Fruit fly (Drosophila melanogaster) whole organism, embryonic: ENCODE data around the gene CG13138.

ENCODE experiments used
- ATbp ChIP-seq: fragments of 200-800 bp; sonication (Bioruptor generic); optimal IDR thresholded peaks from 2 replicates; lab custom pipeline; 2017; ENCODE audit warnings: missing biosample characterization, mild to moderate bottlenecking, missing genetic modification characterization, missing genetic modification reagents
- Adf1 ChIP-seq: fragments of 200-800 bp; sonication (Bioruptor generic); IDR thresholded peaks from 2 replicates; pipeline ENCODE4 v1.3.6; 2022; ENCODE audit warnings: missing biosample characterization, missing genetic modification characterization
- Atf6 ChIP-seq: fragments of 200-800 bp; sonication (Bioruptor generic); IDR thresholded peaks from 2 replicates; pipeline ENCODE4 v1.3.6; 2022; ENCODE audit warnings: missing biosample characterization, missing genetic modification characterization
- Blimp-1 ChIP-seq: fragments of 200-800 bp; sonication (Bioruptor generic); optimal IDR thresholded peaks from 3 replicates; lab custom pipeline; 2018; ENCODE audit warnings: missing biosample characterization, missing genetic modification characterization, mild to moderate bottlenecking, moderate library complexity, missing genetic modification reagents
- BtbVII ChIP-seq: fragments of 200-800 bp; sonication (Bioruptor generic); optimal IDR thresholded peaks from 3 replicates; lab custom pipeline; 2017; ENCODE audit warnings: missing biosample characterization, mild to moderate bottlenecking, missing genetic modification characterization
- CG10366 ChIP-seq: fragments of 200-800 bp; sonication (Bioruptor generic); IDR thresholded peaks from 2 replicates; pipeline ENCODE4 v1.3.6; 2022; ENCODE audit warnings: missing biosample characterization, missing genetic modification characterization
- CG11093 ChIP-seq: fragments of 200-800 bp; sonication (Bioruptor generic); IDR thresholded peaks from 3 replicates; pipeline ENCODE4 v1.3.6; 2022; ENCODE audit warnings: missing biosample characterization, missing genetic modification characterization
- CG12219 ChIP-seq: fragments of 200-800 bp; sonication (Bioruptor generic); optimal IDR thresholded peaks from 3 replicates; lab custom pipeline; 2018; ENCODE audit warnings: missing biosample characterization, mild to moderate bottlenecking, missing genetic modification characterization
- CG12769 ChIP-seq: fragments of 200-800 bp; sonication (Bioruptor generic); optimal IDR thresholded peaks from 2 replicates; lab custom pipeline; 2019; ENCODE audit warnings: missing biosample characterization, mild to moderate bottlenecking, missing genetic modification characterization, moderate library complexity
- CG13287 ChIP-seq: fragments of 200-800 bp; sonication (Bioruptor generic); IDR thresholded peaks from 2 replicates; pipeline ENCODE4 v1.3.6; 2022; ENCODE audit warnings: missing biosample characterization, missing genetic modification characterization; ENCODE audit not compliant: partially characterized antibody
- CG14014 ChIP-seq: fragments of 200-800 bp; sonication (Bioruptor generic); IDR thresholded peaks from 2 replicates; pipeline ENCODE4 v1.3.6; 2022; ENCODE audit warnings: missing biosample characterization, missing genetic modification characterization
- CG14667 ChIP-seq: fragments of 200-800 bp; sonication (Bioruptor generic); IDR thresholded peaks from 2 replicates; pipeline ENCODE4 v1.3.6; 2022; ENCODE audit warnings: missing biosample characterization, missing genetic modification characterization
- CG14710 ChIP-seq: fragments of 200-800 bp; sonication (Bioruptor generic); optimal IDR thresholded peaks from 3 replicates; lab custom pipeline; 2019; ENCODE audit warnings: missing biosample characterization, mild to moderate bottlenecking, missing genetic modification characterization, moderate library complexity
- CG15479 ChIP-seq: fragments of 200-800 bp; sonication (Bioruptor generic); optimal IDR thresholded peaks from 3 replicates; lab custom pipeline; 2019; ENCODE audit warnings: missing biosample characterization, mild to moderate bottlenecking, missing genetic modification characterization, moderate library complexity
- CG2875 ChIP-seq: fragments of 200-800 bp; sonication (Bioruptor generic); optimal IDR thresholded peaks from 2 replicates; lab custom pipeline; 2017; ENCODE audit warnings: missing biosample characterization, mild to moderate bottlenecking, missing genetic modification characterization, missing genetic modification reagents
- CG34224 ChIP-seq: fragments of 200-800 bp; sonication (Bioruptor generic); IDR thresholded peaks from 3 replicates; pipeline ENCODE4 v1.3.6; 2022; ENCODE audit warnings: missing biosample characterization, missing genetic modification characterization; ENCODE audit not compliant: partially characterized antibody
- CG4707 ChIP-seq: fragments of 200-800 bp; sonication (Bioruptor generic); optimal IDR thresholded peaks from 2 replicates; lab custom pipeline; 2018; ENCODE audit warnings: missing biosample characterization, mild to moderate bottlenecking, missing genetic modification characterization, moderate library complexity
- CG6654 ChIP-seq: fragments of 200-800 bp; sonication (Bioruptor generic); optimal IDR thresholded peaks from 2 replicates; lab custom pipeline; 2017; ENCODE audit warnings: missing biosample characterization, mild to moderate bottlenecking, missing genetic modification characterization
- CG8281 ChIP-seq: fragments of 200-800 bp; sonication (Bioruptor generic); optimal IDR thresholded peaks from 2 replicates; lab custom pipeline; 2018; ENCODE audit warnings: missing biosample characterization, mild to moderate bottlenecking, missing genetic modification characterization, moderate library complexity
- CG8944 ChIP-seq: fragments of 200-800 bp; sonication (Bioruptor generic); optimal IDR thresholded peaks from 3 replicates; lab custom pipeline; 2016; ENCODE audit warnings: missing biosample characterization, missing genetic modification characterization
- CG9609 ChIP-seq: fragments of 200-800 bp; sonication (Bioruptor generic); optimal IDR thresholded peaks from 3 replicates; lab custom pipeline; 2016; ENCODE audit warnings: missing biosample characterization, missing genetic modification characterization
- CG9727 ChIP-seq: fragments of 200-800 bp; sonication (Bioruptor generic); optimal IDR thresholded peaks from 3 replicates; lab custom pipeline; 2017; ENCODE audit warnings: missing biosample characterization, mild to moderate bottlenecking, missing genetic modification characterization
- D ChIP-seq, 2 experiments: fragments of 200-800 bp in 1 of 2; fragments of >200 bp in 1 of 2; sonication (Bioruptor generic) in 1 of 2; optimal IDR thresholded peaks; 2 replicates in 1 of 2; 3 replicates in 1 of 2; lab custom pipeline; 2017; ENCODE audit warnings: mild to moderate bottlenecking in 1 of 2, missing biosample characterization in 1 of 2, missing genetic modification characterization in 1 of 2, missing genetic modification reagents in 1 of 2
- Dbx ChIP-seq: fragments of 200-800 bp; sonication (Bioruptor generic); IDR thresholded peaks from 3 replicates; pipeline ENCODE4 v1.3.6; 2022; ENCODE audit warnings: missing biosample characterization, missing genetic modification characterization
- Drgx ChIP-seq: fragments of 200-800 bp; sonication (Bioruptor generic); IDR thresholded peaks from 2 replicates; pipeline ENCODE4 v1.3.6; 2022; ENCODE audit warnings: missing biosample characterization, missing genetic modification characterization
- E2f1 ChIP-seq: fragments of 200-800 bp; sonication (Bioruptor generic); IDR thresholded peaks from 2 replicates; pipeline ENCODE4 v1.3.6; 2022; ENCODE audit warnings: missing biosample characterization, missing genetic modification characterization
- PHDP ChIP-seq: fragments of 200-800 bp; sonication (Bioruptor generic); optimal IDR thresholded peaks from 3 replicates; lab custom pipeline; 2018; ENCODE audit warnings: missing biosample characterization, mild to moderate bottlenecking, missing genetic modification characterization, moderate library complexity
- Six4 ChIP-seq: fragments of 200-800 bp; sonication (Bioruptor generic); optimal IDR thresholded peaks from 2 replicates; lab custom pipeline; 2016; ENCODE audit warnings: missing biosample characterization, missing genetic modification characterization
- Ssrp ChIP-seq: fragments of 200-800 bp; sonication (Bioruptor generic); optimal IDR thresholded peaks from 2 replicates; lab custom pipeline; 2018; ENCODE audit warnings: missing biosample characterization, mild to moderate bottlenecking, missing genetic modification characterization, moderate library complexity
- TFAM ChIP-seq: fragments of 200-800 bp; sonication (Bioruptor generic); optimal IDR thresholded peaks from 2 replicates; lab custom pipeline; 2017; ENCODE audit warnings: missing biosample characterization, missing genetic modification characterization, inconsistent platforms
- Taf1 ChIP-seq: fragments of 200-800 bp; sonication (Bioruptor generic); IDR thresholded peaks from 2 replicates; pipeline ENCODE4 v1.3.6; 2022; ENCODE audit warnings: missing biosample characterization, missing genetic modification characterization
- danr ChIP-seq: fragments of 200-800 bp; sonication (Bioruptor generic); IDR thresholded peaks from 2 replicates; pipeline ENCODE4 v1.3.6; 2022; ENCODE audit warnings: missing biosample characterization, missing genetic modification characterization
- dpn ChIP-seq, 2 experiments: fragments of 200-800 bp; sonication (Bioruptor generic); optimal IDR thresholded peaks; 3 replicates each; lab custom pipeline; 2016; ENCODE audit warnings: missing biosample characterization in 2 of 2, missing genetic modification characterization in 2 of 2
- ems ChIP-seq: fragments of 200-800 bp; sonication (Bioruptor generic); optimal IDR thresholded peaks from 3 replicates; lab custom pipeline; 2016; ENCODE audit warnings: missing biosample characterization, missing genetic modification characterization
- esg ChIP-seq: fragments of 200-800 bp; sonication (Bioruptor generic); conservative IDR thresholded peaks from 2 replicates; pipeline ENCODE4 v1.3.6; 2022; ENCODE audit warnings: missing biosample characterization, missing genetic modification characterization
- fd3F ChIP-seq: fragments of 200-800 bp; sonication (Bioruptor generic); optimal IDR thresholded peaks from 2 replicates; lab custom pipeline; 2018; ENCODE audit warnings: missing biosample characterization, mild to moderate bottlenecking, missing genetic modification characterization, moderate library complexity
- fd96Cb ChIP-seq: fragments of 200-800 bp; sonication (Bioruptor generic); optimal IDR thresholded peaks from 2 replicates; lab custom pipeline; 2018; ENCODE audit warnings: missing biosample characterization, mild to moderate bottlenecking, missing genetic modification characterization, moderate library complexity
- gcm ChIP-seq: fragments of 200-800 bp; sonication (Bioruptor generic); optimal IDR thresholded peaks from 2 replicates; lab custom pipeline; 2019; ENCODE audit warnings: missing biosample characterization, mild to moderate bottlenecking, missing genetic modification characterization, moderate library complexity
- gfzf ChIP-seq: fragments of 200-800 bp; sonication (Bioruptor generic); optimal IDR thresholded peaks from 2 replicates; lab custom pipeline; 2016; ENCODE audit warnings: missing biosample characterization, mild to moderate bottlenecking, missing genetic modification characterization, moderate library complexity
- lilli ChIP-seq: fragments of 200-800 bp; sonication (Bioruptor generic); optimal IDR thresholded peaks from 3 replicates; lab custom pipeline; 2016; ENCODE audit warnings: missing biosample characterization, missing genetic modification characterization
- maf-S ChIP-seq: fragments of 200-800 bp; sonication (Bioruptor generic); optimal IDR thresholded peaks from 2 replicates; lab custom pipeline; 2016; ENCODE audit warnings: missing biosample characterization, missing genetic modification characterization
- mam ChIP-seq: fragments of 200-800 bp; sonication (Bioruptor generic); optimal IDR thresholded peaks from 3 replicates; lab custom pipeline; 2016; ENCODE audit warnings: missing biosample characterization, missing genetic modification characterization
- odd ChIP-seq: fragments of 200-800 bp; sonication (Bioruptor generic); optimal IDR thresholded peaks from 2 replicates; lab custom pipeline; 2017; ENCODE audit warnings: missing biosample characterization, mild to moderate bottlenecking, missing genetic modification characterization
- salm ChIP-seq: fragments of 200-800 bp; sonication (Bioruptor generic); optimal IDR thresholded peaks from 2 replicates; lab custom pipeline; 2018; ENCODE audit warnings: missing biosample characterization, mild to moderate bottlenecking, missing genetic modification characterization
- so ChIP-seq: fragments of 200-800 bp; sonication (Bioruptor generic); IDR thresholded peaks from 3 replicates; pipeline ENCODE4 v1.3.6; 2022; ENCODE audit warnings: missing biosample characterization, missing genetic modification characterization
- sug ChIP-seq: fragments of 200-800 bp; optimal IDR thresholded peaks from 2 replicates; lab custom pipeline; 2019; ENCODE audit warnings: missing biosample characterization, mild to moderate bottlenecking, missing genetic modification characterization, moderate library complexity
- trem ChIP-seq: fragments of 200-800 bp; optimal IDR thresholded peaks from 3 replicates; lab custom pipeline; 2019; ENCODE audit warnings: missing biosample characterization, mild to moderate bottlenecking, missing genetic modification characterization, moderate library complexity
- trh ChIP-seq: fragments of 200-800 bp; sonication (Bioruptor generic); optimal IDR thresholded peaks from 2 replicates; lab custom pipeline; 2016; ENCODE audit warnings: missing biosample characterization, missing genetic modification characterization
- wek ChIP-seq: fragments of 200-800 bp; sonication (Bioruptor generic); optimal IDR thresholded peaks from 3 replicates; lab custom pipeline; 2018; ENCODE audit warnings: missing biosample characterization, mild to moderate bottlenecking, missing genetic modification characterization, moderate library complexity
- zen ChIP-seq: fragments of 200-800 bp; sonication (Bioruptor generic); optimal IDR thresholded peaks from 3 replicates; lab custom pipeline; 2018; ENCODE audit warnings: missing biosample characterization, mild to moderate bottlenecking, missing genetic modification characterization, moderate library complexity

Gene CG13138

DNA sequence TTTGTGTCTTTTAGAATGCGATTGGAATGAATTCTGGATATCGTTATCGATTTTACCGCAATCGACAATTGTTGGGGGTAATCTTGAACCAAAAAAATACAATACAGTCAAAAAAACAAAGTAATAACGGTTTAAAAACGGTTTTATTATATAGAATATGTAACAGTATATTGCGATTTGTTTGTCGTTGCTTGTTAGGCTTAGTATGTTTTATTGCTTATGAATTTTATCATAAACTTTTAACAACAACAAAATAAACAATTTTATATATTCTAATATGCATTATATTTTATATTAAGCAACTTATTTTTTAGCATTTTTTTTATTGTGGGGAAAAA, 2.0 kb downstream of the CG13138 start, which contains the start of gene CYLD:
Gene CYLD, minus strand, starts transcription at position 38 of the 338 bp plus-strand sequence.
- TF ChIP-seq Six4 (GFP tag; lab: Kevin White, UChicago) (peak; percentile 63), PHDP (tag; lab: Kevin White, UChicago) (peak; percentile 85), lilli (GFP tag; lab: Kevin White, UChicago) (peak; percentile 53), so (GFP tag; lab: Robert Waterston, UW) (no peak), BtbVII (GFP tag; lab: Kevin White, UChicago) (peak; percentile 41), fd3F (peak; percentile 51), CG8281 (tag; lab: Kevin White, UChicago) (peak; percentile 14), wek (GFP tag; lab: Kevin White, UChicago) (peak; percentile 97), maf-S (GFP tag; lab: Kevin White, UChicago) (no peak), Drgx (peak; percentile 68), CG14014 (GFP tag; lab: Robert Waterston, UW) (peak; percentile 76; the same call in 1 of the 2 replicates), CG13287 (no peak; the same call in 1 of the 2 replicates), odd (GFP tag; lab: Kevin White, UChicago) (peak; percentile 70), fd96Cb (tag; lab: Kevin White, UChicago) (peak; percentile 54), CG14710 (tag; lab: Kevin White, UChicago) (peak; percentile 75), CG8944 (GFP tag; lab: Kevin White, UChicago) (no peak), CG12219 (GFP tag; lab: Kevin White, UChicago) (peak; percentile 47), sug (tag; lab: Kevin White, UChicago) (peak; percentile 49), CG10366 (GFP tag; lab: Robert Waterston, UW) (peak; percentile 41; the same call in 1 of the 2 replicates), CG9727 (GFP tag; lab: Kevin White, UChicago) (peak; percentile 72), TFAM (GFP tag; lab: Kevin White, UChicago) (no peak), CG9609 (GFP tag; lab: Kevin White, UChicago) (no peak), zen (tag; lab: Kevin White, UChicago) (peak; percentile 62), salm (peak; percentile 63), Taf1 (no peak), CG34224 (peak; percentile 35; the same call in 1 of the 3 replicates), Adf1 (GFP tag; lab: Robert Waterston, UW) (peak; percentile 40; the same call in 1 of the 2 replicates), CG4707 (GFP tag; lab: Kevin White, UChicago) (peak; percentile 9), CG15479 (GFP tag; lab: Kevin White, UChicago) (no peak), gfzf (GFP tag; lab: Kevin White, UChicago) (peak; percentile 37), trh (no peak), trem (tag; lab: Kevin White, UChicago) (peak; percentile 75), Ssrp (tag; lab: Kevin White, UChicago) (peak; percentile 63), danr (GFP tag; lab: Robert Waterston, UW) (no peak), Atf6 (GFP tag; lab: Robert Waterston, UW) (peak; percentile 81), Blimp-1 (peak; percentile 78), Dbx (GFP tag; lab: Robert Waterston, UW) (peak; percentile 57; the same call in 1 of the 3 replicates), CG12769 (tag; lab: Kevin White, UChicago) (peak; percentile 64), CG2875 (GFP tag; lab: Kevin White, UChicago) (peak; percentile 41), D (optimal IDR thresholded peaks at IDR 0.05; lab: Kevin White, UChicago) (no peak), D (GFP tag; optimal IDR thresholded peaks at IDR 0.05; lab: Kevin White, UChicago) (peak; percentile 29), gcm (GFP tag; lab: Kevin White, UChicago) (peak; percentile 73), dpn (GFP tag; optimal IDR thresholded peaks at IDR 0.05; lab: Kevin White, UChicago) (peak; percentile 24 to 73), CG14667 (GFP tag; lab: Robert Waterston, UW) (no peak), CG6654 (GFP tag; lab: Kevin White, UChicago) (no peak), CG11093 (GFP tag; lab: Robert Waterston, UW) (no peak), esg (GFP tag; lab: Robert Waterston, UW) (no peak; the same call in 1 of the 2 replicates), mam (GFP tag; lab: Kevin White, UChicago) (peak; percentile 30), ems (no peak), E2f1 (GFP tag; lab: Robert Waterston, UW) (peak; percentile 51; the same call in 1 of the 2 replicates), ATbp (GFP tag; lab: Kevin White, UChicago) (peak; percentile 7)
